Worm (Caenorhabditis elegans) whole organism, midembryonic: ENCODE data around the gene F56D2.5.

ENCODE experiments used
- T22C8.4 ChIP-seq: fragments of 200-800 bp; sonication (Bioruptor generic); IDR thresholded peaks from 2 replicates; pipeline ENCODE4 v1.3.6; 2022; ENCODE audit warnings: missing genetic modification characterization, missing compliant biosample characterization
- cog-1 ChIP-seq: sonication (generic microtip); optimal IDR thresholded peaks from 2 replicates; lab custom pipeline; 2016; ENCODE audit warnings: missing genetic modification characterization, missing compliant biosample characterization
- flt-1 ChIP-seq: fragments of 200-800 bp; sonication (Bioruptor generic); IDR thresholded peaks from 2 replicates; pipeline ENCODE4 v1.3.6; 2022; ENCODE audit warnings: missing genetic modification characterization, missing compliant biosample characterization
- klf-2 ChIP-seq: fragments of 200-800 bp; sonication (Bioruptor generic); conservative IDR thresholded peaks from 2 replicates; pipeline ENCODE4 v1.3.6; 2022; ENCODE audit warnings: missing genetic modification reagents, missing genetic modification characterization, missing compliant biosample characterization
- med-1 ChIP-seq: sonication (generic microtip); optimal IDR thresholded peaks from 2 replicates; lab custom pipeline; 2017; ENCODE audit warnings: missing genetic modification characterization, mild to moderate bottlenecking, missing compliant biosample characterization, antibody characterized with exemption, missing genetic modification reagents; ENCODE audit not compliant: insufficient read depth
- ztf-23 ChIP-seq: fragments of 200-800 bp; sonication (Bioruptor generic); IDR thresholded peaks from 2 replicates; pipeline ENCODE4 v1.3.6; 2022; ENCODE audit warnings: missing genetic modification reagents, missing genetic modification characterization, missing compliant biosample characterization
- ztf-29 ChIP-seq: fragments of 200-800 bp; sonication (Bioruptor generic); IDR thresholded peaks from 2 replicates; pipeline ENCODE4 v1.3.6; 2022; ENCODE audit warnings: missing genetic modification reagents, missing genetic modification characterization, missing compliant biosample characterization

DNA sequence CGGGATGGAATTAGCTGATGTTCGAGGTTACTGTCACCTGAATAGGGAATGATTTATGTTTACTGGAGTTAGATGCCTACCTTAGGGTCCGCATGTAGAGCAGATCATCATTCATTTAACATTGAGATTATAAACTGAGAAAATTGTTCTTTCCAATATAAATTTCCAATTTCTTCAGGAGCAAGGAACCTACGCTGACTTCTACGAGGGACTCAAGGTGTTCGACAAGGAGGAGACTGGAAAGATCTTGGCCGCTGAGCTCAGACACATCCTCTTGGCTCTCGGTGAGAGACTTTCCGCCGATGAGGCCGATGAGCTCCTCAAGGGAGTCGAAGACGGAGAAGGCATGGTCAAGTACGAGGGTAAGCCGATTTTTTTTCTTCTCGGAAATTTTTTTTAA is 14.7 kb downstream of the F56D2.5 start:
- TF ChIP-seq med-1 (GFP tag; lab: Kevin White, UChicago) (no peak), T22C8.4 (GFP tag; lab: Robert Waterston, UW) (no peak), cog-1 (no peak), flt-1 (GFP tag; lab: Robert Waterston, UW) (no peak), ztf-29 (GFP tag; lab: Robert Waterston, UW) (no peak), klf-2 (GFP tag; lab: Robert Waterston, UW) (no peak), ztf-23 (GFP tag; lab: Robert Waterston, UW) (peak; percentile 44; the same call in 1 of the 2 replicates)
